Fruit fly (Drosophila melanogaster): Measurements from ENCODE around the gene CG31445.

dm6 chr3R:29220585-29220984 lies 24.0 kb downstream of the CG31445 start:
- TF ChIP-seq br (GFP tag; optimal IDR thresholded peaks at IDR 0.05) (no peak), Myc (optimal IDR thresholded peaks at IDR 0.05) (no peak), Rel (GFP tag; optimal IDR thresholded peaks at IDR 0.05) (no peak), Rel (tag; optimal IDR thresholded peaks at IDR 0.05) (no peak), Abd-B (GFP tag; optimal IDR thresholded peaks at IDR 0.05) (no peak), psq (GFP tag; optimal IDR thresholded peaks at IDR 0.05) (no peak), dmrt93B (GFP tag; optimal IDR thresholded peaks at IDR 0.05) (no peak), CG9705 (GFP tag; optimal IDR thresholded peaks at IDR 0.05) (no peak), pan (optimal IDR thresholded peaks at IDR 0.05) (no peak), woc (GFP tag; optimal IDR thresholded peaks at IDR 0.05) (no peak), Dif (GFP tag; optimal IDR thresholded peaks at IDR 0.05; ENCODE audit: partially characterized antibody) (no peak), CrebA (GFP tag; optimal IDR thresholded peaks at IDR 0.05; ENCODE audit: borderline replicate concordance) (no peak)
